Worm (Caenorhabditis elegans): ENCODE data around the gene K07C11.8.

K07C11.8 gene

ce11 chrV:8178279-8178678 lies 39.4 kb downstream of the K07C11.8 start:
- TF ChIP-seq ceh-36 (tag; optimal IDR thresholded peaks at IDR 0.05), result no peak
- no peak for TF ChIP-seq tbx-11 (GFP tag; IDR thresholded peaks at IDR 0.05)
- TF ChIP-seq flt-1 (GFP tag; IDR thresholded peaks at IDR 0.05), result no peak
- TF ChIP-seq ets-7 (tag; optimal IDR thresholded peaks at IDR 0.05), result no peak
- no peak for TF ChIP-seq ama-1 (optimal IDR thresholded peaks at IDR 0.05)
- no peak for TF ChIP-seq sea-1 (GFP tag; conservative IDR thresholded peaks at IDR 0.05)
- TF ChIP-seq F13C5.2 (tag; optimal IDR thresholded peaks at IDR 0.05), result no peak
- TF ChIP-seq tra-4 (tag; optimal IDR thresholded peaks at IDR 0.05), result no peak
- TF ChIP-seq B0310.2 (tag; optimal IDR thresholded peaks at IDR 0.05), result no peak
- no peak for TF ChIP-seq scrt-1 (GFP tag; IDR thresholded peaks at IDR 0.05)
- no peak for TF ChIP-seq hmbx-1 (tag; optimal IDR thresholded peaks at IDR 0.05)
- no peak for TF ChIP-seq ceh-13 (GFP tag; optimal IDR thresholded peaks at IDR 0.05)
- no peak for TF ChIP-seq hnd-1 (tag; optimal IDR thresholded peaks at IDR 0.05)
- TF ChIP-seq hmg-4 (GFP tag; optimal IDR thresholded peaks at IDR 0.05), result no peak
- no peak for TF ChIP-seq aly-1 (tag; optimal IDR thresholded peaks at IDR 0.05)
- TF ChIP-seq pes-1 (GFP tag; IDR thresholded peaks at IDR 0.05), result no peak
- no peak for TF ChIP-seq tbx-37 (GFP tag; conservative IDR thresholded peaks at IDR 0.05)

DNA sequence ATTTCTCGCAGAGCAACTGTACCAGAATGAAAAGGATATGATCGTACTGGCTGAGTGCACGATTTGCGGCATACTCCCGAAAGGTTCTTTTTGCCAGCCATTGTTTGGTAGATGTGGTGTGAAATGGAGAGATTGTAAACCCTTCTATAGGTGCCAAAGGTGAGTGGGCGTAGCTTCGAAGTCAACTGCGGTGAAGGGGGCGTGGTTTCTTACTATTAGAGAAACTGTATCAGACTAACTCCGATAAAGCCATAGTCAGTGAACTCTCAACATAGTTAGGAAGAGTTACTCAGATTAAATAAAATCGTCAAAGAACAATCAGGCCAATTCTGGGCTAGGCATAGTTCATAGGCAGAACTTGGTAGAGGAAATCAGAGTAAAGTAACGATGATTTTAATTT lies 40.3 kb downstream of the K07C11.8 start, which contains the start of gene F20D6.9:
Gene F20D6.9 (minus strand): TSS at position 101 of the 400 bp plus-strand sequence.
- TF ChIP-seq B0310.2 (tag; optimal IDR thresholded peaks at IDR 0.05) (no peak), hmg-4 (GFP tag; optimal IDR thresholded peaks at IDR 0.05) (no peak), ets-7 (tag; optimal IDR thresholded peaks at IDR 0.05) (no peak), ceh-13 (GFP tag; optimal IDR thresholded peaks at IDR 0.05) (no peak), F13C5.2 (tag; optimal IDR thresholded peaks at IDR 0.05) (no peak)

DNA sequence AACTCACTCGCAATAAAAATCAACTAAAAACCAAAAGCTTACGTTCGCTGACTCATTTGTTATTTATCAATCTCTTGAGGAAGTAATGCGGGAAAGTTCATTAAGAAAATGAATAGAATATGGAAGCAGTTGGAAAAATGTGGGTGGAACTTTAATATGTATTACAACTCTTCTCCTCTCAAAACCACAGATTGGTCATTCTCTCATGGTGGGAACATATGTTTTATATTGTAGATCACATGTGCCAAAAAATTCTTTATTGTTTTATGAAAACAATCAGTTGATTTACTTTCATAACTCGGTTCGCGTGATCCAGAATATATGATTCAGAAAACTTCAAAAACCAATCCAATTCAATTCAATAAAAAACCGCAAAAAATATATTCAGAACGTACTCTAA lies 46.0 kb downstream of the K07C11.8 start:
- no peak for TF ChIP-seq tbx-11 (GFP tag; IDR thresholded peaks at IDR 0.05)
- TF ChIP-seq ets-7 (tag; optimal IDR thresholded peaks at IDR 0.05), result no peak
- TF ChIP-seq ceh-36 (tag; optimal IDR thresholded peaks at IDR 0.05), result no peak
- no peak for TF ChIP-seq aly-1 (tag; optimal IDR thresholded peaks at IDR 0.05)
- no peak for TF ChIP-seq ama-1 (optimal IDR thresholded peaks at IDR 0.05)
- no peak for TF ChIP-seq tra-4 (tag; optimal IDR thresholded peaks at IDR 0.05)
- no peak for TF ChIP-seq tbx-37 (GFP tag; conservative IDR thresholded peaks at IDR 0.05)
- no peak for TF ChIP-seq B0310.2 (tag; optimal IDR thresholded peaks at IDR 0.05)
- no peak for TF ChIP-seq flt-1 (GFP tag; IDR thresholded peaks at IDR 0.05)
- no peak for TF ChIP-seq F13C5.2 (tag; optimal IDR thresholded peaks at IDR 0.05)
- TF ChIP-seq pes-1 (GFP tag; IDR thresholded peaks at IDR 0.05), result no peak
- no peak for TF ChIP-seq ceh-13 (GFP tag; optimal IDR thresholded peaks at IDR 0.05)
- no peak for TF ChIP-seq scrt-1 (GFP tag; IDR thresholded peaks at IDR 0.05)
- TF ChIP-seq hmbx-1 (tag; optimal IDR thresholded peaks at IDR 0.05), result no peak
- no peak for TF ChIP-seq sea-1 (GFP tag; conservative IDR thresholded peaks at IDR 0.05)
- no peak for TF ChIP-seq hmg-4 (GFP tag; optimal IDR thresholded peaks at IDR 0.05)
- TF ChIP-seq hnd-1 (tag; optimal IDR thresholded peaks at IDR 0.05), result no peak

- no peak for TF ChIP-seq F13C5.2 (tag; optimal IDR thresholded peaks at IDR 0.05)
- TF ChIP-seq ama-1 (optimal IDR thresholded peaks at IDR 0.05), result no peak
- no peak for TF ChIP-seq aly-1 (tag; optimal IDR thresholded peaks at IDR 0.05)
- no peak for TF ChIP-seq sea-1 (GFP tag; conservative IDR thresholded peaks at IDR 0.05)
Measured at ce11 chrV:8170300-8170699, 47.4 kb downstream of the K07C11.8 start.

DNA sequence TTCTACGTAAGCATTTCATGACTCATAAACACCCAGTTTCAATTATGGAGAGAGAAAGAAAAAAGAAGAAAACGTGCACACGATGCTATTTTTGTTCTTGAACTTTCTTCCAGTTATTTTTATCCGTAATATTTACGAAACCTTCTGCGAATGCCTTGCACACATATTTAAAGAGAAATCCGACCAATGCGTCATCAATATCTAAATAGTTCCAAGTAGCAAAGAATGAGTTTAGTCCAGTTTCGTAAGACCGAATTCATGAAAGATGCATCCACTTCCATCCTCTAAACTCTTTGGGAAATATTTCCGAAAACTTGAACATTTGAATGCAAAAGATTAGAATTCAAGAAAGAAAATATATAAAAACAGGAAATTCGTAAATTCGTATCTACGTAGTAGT lies 48.5 kb downstream of the K07C11.8 start:
- no peak for TF ChIP-seq aly-1 (tag; optimal IDR thresholded peaks at IDR 0.05)
- TF ChIP-seq B0310.2 (tag; optimal IDR thresholded peaks at IDR 0.05), result no peak
- TF ChIP-seq ceh-36 (tag; optimal IDR thresholded peaks at IDR 0.05), result no peak
- TF ChIP-seq tbx-11 (GFP tag; IDR thresholded peaks at IDR 0.05), result no peak
- no peak for TF ChIP-seq ets-7 (tag; optimal IDR thresholded peaks at IDR 0.05)

- TF ChIP-seq pes-1 (GFP tag; IDR thresholded peaks at IDR 0.05) (no peak), hnd-1 (tag; optimal IDR thresholded peaks at IDR 0.05) (no peak), ceh-13 (GFP tag; optimal IDR thresholded peaks at IDR 0.05) (no peak), flt-1 (GFP tag; IDR thresholded peaks at IDR 0.05) (no peak), ets-7 (tag; optimal IDR thresholded peaks at IDR 0.05) (no peak), sea-1 (GFP tag; conservative IDR thresholded peaks at IDR 0.05) (no peak), aly-1 (tag; optimal IDR thresholded peaks at IDR 0.05) (no peak), hmbx-1 (tag; optimal IDR thresholded peaks at IDR 0.05) (no peak), tbx-37 (GFP tag; conservative IDR thresholded peaks at IDR 0.05) (no peak), scrt-1 (GFP tag; IDR thresholded peaks at IDR 0.05) (no peak), tra-4 (tag; optimal IDR thresholded peaks at IDR 0.05) (no peak)
Measured at ce11 chrV:8168219-8168962, 49.3 kb downstream of the K07C11.8 start, which contains the start of gene F20D6.8. Gene F20D6.8, minus strand, starts transcription at chrV:8168269.

Data from whole organism, early embryonic.